Worm (Caenorhabditis elegans) whole organism, late embryonic: ENCODE measurements around the gene lipl-8.
A peak's percentile ranks its signal among the peaks of the same experiment; 100 is the strongest.

ENCODE experiments used
- C08G9.2 ChIP-seq: sonication (generic microtip); optimal IDR thresholded peaks from 2 replicates; lab custom pipeline; 2016; ENCODE audit warnings: mild to moderate bottlenecking, missing genetic modification characterization, moderate library complexity, missing compliant biosample characterization
- C38D4.7 ChIP-seq: fragments of 200-800 bp; sonication (Bioruptor generic); optimal IDR thresholded peaks from 2 replicates; lab custom pipeline; 2018; ENCODE audit warnings: mild to moderate bottlenecking, missing genetic modification characterization, moderate library complexity, missing compliant biosample characterization
- K09A11.1 ChIP-seq: sonication (generic microtip); optimal IDR thresholded peaks from 2 replicates; lab custom pipeline; 2017; ENCODE audit warnings: antibody characterized with exemption, mild to moderate bottlenecking, missing genetic modification characterization, missing compliant biosample characterization; ENCODE audit not compliant: insufficient read depth
- ahr-1 ChIP-seq: sonication (generic microtip); optimal IDR thresholded peaks from 2 replicates; lab custom pipeline; 2016; ENCODE audit warnings: missing genetic modification characterization, missing compliant biosample characterization
- ama-1 ChIP-seq: fragments of 150-350 bp; optimal IDR thresholded peaks from 2 replicates; lab custom pipeline; 2014
- ceh-2 ChIP-seq: sonication (generic microtip); optimal IDR thresholded peaks from 2 replicates; lab custom pipeline; 2016; ENCODE audit warnings: missing genotype, missing genetic modification characterization, missing compliant biosample characterization
- ceh-48 ChIP-seq: sonication (generic microtip); optimal IDR thresholded peaks from 2 replicates; lab custom pipeline; 2016; ENCODE audit warnings: missing genetic modification characterization, inconsistent platforms, missing compliant biosample characterization
- ceh-6 ChIP-seq: fragments of 200-800 bp; sonication (Bioruptor generic); optimal IDR thresholded peaks from 2 replicates; lab custom pipeline; 2018; ENCODE audit warnings: mild to moderate bottlenecking, missing genetic modification characterization, missing compliant biosample characterization
- dve-1 ChIP-seq: sonication (generic microtip); optimal IDR thresholded peaks from 2 replicates; lab custom pipeline; 2017; ENCODE audit warnings: antibody characterized with exemption, mild to moderate bottlenecking, missing genetic modification characterization, missing compliant biosample characterization
- elt-4 ChIP-seq: sonication (generic microtip); optimal IDR thresholded peaks from 2 replicates; lab custom pipeline; 2016; ENCODE audit warnings: missing genetic modification characterization, missing compliant biosample characterization
- ets-4 ChIP-seq: sonication (generic microtip); optimal IDR thresholded peaks from 2 replicates; lab custom pipeline; 2016; ENCODE audit warnings: missing genetic modification characterization, missing compliant biosample characterization
- eyg-1 ChIP-seq: sonication (generic microtip); optimal IDR thresholded peaks from 2 replicates; lab custom pipeline; 2016; ENCODE audit warnings: missing genotype, missing genetic modification characterization, missing compliant biosample characterization
- fax-1 ChIP-seq: sonication (generic microtip); optimal IDR thresholded peaks from 2 replicates; lab custom pipeline; 2016; ENCODE audit warnings: missing genotype, missing genetic modification characterization, missing compliant biosample characterization
- fkh-10 ChIP-seq: fragments of 150-350 bp; optimal IDR thresholded peaks from 2 replicates; lab custom pipeline; 2014; ENCODE audit warnings: missing biosample characterization, missing genetic modification reagents, missing genetic modification characterization
- fkh-6 ChIP-seq: sonication (generic microtip); optimal IDR thresholded peaks from 2 replicates; lab custom pipeline; 2016; ENCODE audit warnings: missing genetic modification characterization, missing compliant biosample characterization
- gmeb-2 ChIP-seq: sonication (generic microtip); optimal IDR thresholded peaks from 2 replicates; lab custom pipeline; 2016; ENCODE audit warnings: missing genetic modification characterization, inconsistent platforms, missing compliant biosample characterization
- hlh-13 ChIP-seq: fragments of 200-800 bp; sonication (Bioruptor generic); optimal IDR thresholded peaks from 2 replicates; lab custom pipeline; 2018; ENCODE audit warnings: mild to moderate bottlenecking, missing genetic modification characterization, missing compliant biosample characterization
- hlh-15 ChIP-seq: sonication (generic microtip); optimal IDR thresholded peaks from 2 replicates; lab custom pipeline; 2016; ENCODE audit warnings: missing genetic modification characterization, missing compliant biosample characterization
- hlh-8 ChIP-seq: sonication (generic microtip); optimal IDR thresholded peaks from 2 replicates; lab custom pipeline; 2016; ENCODE audit warnings: missing genotype, missing genetic modification characterization, missing compliant biosample characterization
- mec-3 ChIP-seq: sonication (generic microtip); optimal IDR thresholded peaks from 2 replicates; lab custom pipeline; 2016; ENCODE audit warnings: borderline replicate concordance, missing genetic modification characterization, missing compliant biosample characterization
- nfya-1 ChIP-seq: sonication (generic microtip); optimal IDR thresholded peaks from 2 replicates; lab custom pipeline; 2017; ENCODE audit warnings: missing genetic modification characterization, mild to moderate bottlenecking, missing compliant biosample characterization, antibody characterized with exemption, moderate library complexity
- nhr-232 ChIP-seq: sonication (generic microtip); optimal IDR thresholded peaks from 2 replicates; lab custom pipeline; 2016; ENCODE audit warnings: missing genetic modification characterization, missing compliant biosample characterization
- odd-2 ChIP-seq: sonication (generic microtip); optimal IDR thresholded peaks from 2 replicates; lab custom pipeline; 2017; ENCODE audit warnings: antibody characterized with exemption, mild to moderate bottlenecking, missing genetic modification characterization, missing compliant biosample characterization
- pag-3 ChIP-seq: sonication (generic microtip); optimal IDR thresholded peaks from 2 replicates; lab custom pipeline; 2016; ENCODE audit warnings: missing compliant biosample characterization, missing genetic modification characterization, borderline replicate concordance
- pat-9 ChIP-seq: fragments of 200-800 bp; sonication (Bioruptor generic); optimal IDR thresholded peaks from 2 replicates; lab custom pipeline; 2018; ENCODE audit warnings: mild to moderate bottlenecking, missing genetic modification characterization, moderate library complexity, missing compliant biosample characterization
- pros-1 ChIP-seq: fragments of 150-350 bp; optimal IDR thresholded peaks from 2 replicates; lab custom pipeline; 2014; ENCODE audit warnings: missing biosample characterization, missing genetic modification reagents, missing genetic modification characterization
- ref-2 ChIP-seq: sonication (generic microtip); optimal IDR thresholded peaks from 2 replicates; lab custom pipeline; 2016; ENCODE audit warnings: missing genetic modification characterization, missing compliant biosample characterization
- sdc-2 ChIP-seq: sonication (generic microtip); optimal IDR thresholded peaks from 2 replicates; lab custom pipeline; 2016; ENCODE audit warnings: missing genotype, missing genetic modification characterization, missing compliant biosample characterization
- sox-4 ChIP-seq: sonication (generic microtip); optimal IDR thresholded peaks from 2 replicates; lab custom pipeline; 2017; ENCODE audit warnings: mild to moderate bottlenecking, missing genetic modification characterization, inconsistent platforms, missing compliant biosample characterization
- tbx-2 ChIP-seq: sonication (generic microtip); optimal IDR thresholded peaks from 2 replicates; lab custom pipeline; 2016; ENCODE audit warnings: missing genetic modification characterization, missing compliant biosample characterization
- tbx-7 ChIP-seq: sonication (generic microtip); optimal IDR thresholded peaks from 2 replicates; lab custom pipeline; 2016; ENCODE audit warnings: missing genotype, missing genetic modification characterization, missing compliant biosample characterization
- unc-3 ChIP-seq, 2 experiments: fragments of 200-800 bp in 1 of 2; sonication (Bioruptor generic) in 1 of 2; sonication (generic microtip) in 1 of 2; conservative IDR thresholded peaks in 1 of 2; optimal IDR thresholded peaks in 1 of 2; 2 replicates each; pipeline versions ENCODE4 v1.3.6 to Lab custom; 2016 to 2022; ENCODE audit warnings: missing compliant biosample characterization in 2 of 2, missing genetic modification characterization in 2 of 2, missing genetic modification reagents in 1 of 2
- unc-42 ChIP-seq: sonication (generic microtip); optimal IDR thresholded peaks from 2 replicates; lab custom pipeline; 2016; ENCODE audit warnings: missing genotype, missing genetic modification characterization, missing compliant biosample characterization

The lipl-8 gene

ce11 chrV:14741233-14741632 lies 7.3 kb downstream of the lipl-8 start, which contains the start of gene Y50E8A.6:
TSS of gene Y50E8A.6 (minus strand) at chrV:14741333.
- TF ChIP-seq ets-4 (no peak), gmeb-2 (tag; lab: Kevin White, UChicago) (no peak), sox-4 (no peak), dve-1 (tag; lab: Kevin White, UChicago) (no peak), sdc-2 (no peak), ama-1 (lab: Kevin White, UChicago) (no peak), fax-1 (no peak), pag-3 (tag; lab: Kevin White, UChicago) (no peak), hlh-13 (GFP tag; lab: Kevin White, UChicago) (no peak), K09A11.1 (tag; lab: Kevin White, UChicago) (no peak), ceh-6 (GFP tag; lab: Kevin White, UChicago) (no peak), nhr-232 (tag; lab: Kevin White, UChicago) (no peak), C38D4.7 (GFP tag; lab: Kevin White, UChicago) (no peak), hlh-15 (no peak)
- TF ChIP-seq, all 69 proteins: peak for 0

ce11 chrV:14736851-14737250 lies 11.7 kb downstream of the lipl-8 start, which contains the start of gene Y50E8A.5:
TSS of gene Y50E8A.5 (minus strand) at chrV:14736951.
- TF ChIP-seq hlh-13 (GFP tag; lab: Kevin White, UChicago): no peak
- TF ChIP-seq ama-1 (lab: Kevin White, UChicago): no peak
- TF ChIP-seq K09A11.1 (tag; lab: Kevin White, UChicago): no peak
- TF ChIP-seq unc-3 (GFP tag; conservative IDR thresholded peaks at IDR 0.05; lab: Robert Waterston, UW): no peak
- TF ChIP-seq unc-3 (tag; optimal IDR thresholded peaks at IDR 0.05; lab: Kevin White, UChicago): no peak
- no peak for TF ChIP-seq hlh-8 (tag; lab: Kevin White, UChicago)
- TF ChIP-seq ceh-2 (tag; lab: Kevin White, UChicago): no peak
- no peak for TF ChIP-seq elt-4 (tag; lab: Kevin White, UChicago)
- TF ChIP-seq nfya-1 (tag; lab: Kevin White, UChicago): no peak
- no peak for TF ChIP-seq pros-1 (tag; lab: Kevin White, UChicago)
- no peak for TF ChIP-seq eyg-1 (tag; lab: Kevin White, UChicago)
- no peak for TF ChIP-seq tbx-2 (tag; lab: Kevin White, UChicago)
- no peak for TF ChIP-seq pat-9 (tag; lab: Kevin White, UChicago)
- TF ChIP-seq ref-2 (tag; lab: Kevin White, UChicago): no peak
- no peak for TF ChIP-seq fkh-10 (GFP tag; lab: Kevin White, UChicago)
- TF ChIP-seq ahr-1 (tag; lab: Kevin White, UChicago): no peak

ce11 chrV:14734187-14734765 lies 14.2 kb downstream of the lipl-8 start, which contains the start of gene unc-61:
TSS of gene unc-61 (minus strand) at chrV:14734237.
- TF ChIP-seq unc-42 (tag; lab: Kevin White, UChicago) (peak; percentile 90), fkh-6 (tag; lab: Kevin White, UChicago) (no peak)

ce11 chrV:14729343-14729742 lies 19.2 kb downstream of the lipl-8 start, which contains the start of gene oig-3:
TSS of gene oig-3 (plus strand) at chrV:14729643.
- TF ChIP-seq eyg-1 (tag; lab: Kevin White, UChicago) (no peak), hlh-8 (tag; lab: Kevin White, UChicago) (no peak), K09A11.1 (tag; lab: Kevin White, UChicago) (no peak), tbx-7 (no peak), nhr-232 (tag; lab: Kevin White, UChicago) (no peak), odd-2 (tag; lab: Kevin White, UChicago) (no peak), unc-42 (tag; lab: Kevin White, UChicago) (no peak), fkh-10 (GFP tag; lab: Kevin White, UChicago) (no peak), C08G9.2 (tag; lab: Kevin White, UChicago) (no peak), mec-3 (tag; lab: Kevin White, UChicago) (no peak), ceh-48 (tag; lab: Kevin White, UChicago) (no peak), tbx-2 (tag; lab: Kevin White, UChicago) (no peak), hlh-15 (no peak)
